Worm (Caenorhabditis elegans) whole organism, young adult: ENCODE data around the gene F56C9.8.

Experiments used
- B0035.1 ChIP-seq: sonication (generic microtip); optimal IDR thresholded peaks from 2 replicates; lab custom pipeline; 2016; ENCODE audit warnings: missing genetic modification characterization, mild to moderate bottlenecking, missing compliant biosample characterization, missing genotype, missing genetic modification reagents
- F10E7.11 ChIP-seq: sonication (generic microtip); optimal IDR thresholded peaks from 2 replicates; lab custom pipeline; 2017; ENCODE audit warnings: mild to moderate bottlenecking, missing genetic modification characterization, moderate library complexity, missing compliant biosample characterization
- F23B12.7 ChIP-seq: sonication (generic microtip); optimal IDR thresholded peaks from 2 replicates; lab custom pipeline; 2017; ENCODE audit warnings: missing genetic modification characterization, mild to moderate bottlenecking, missing compliant biosample characterization, antibody characterized with exemption, moderate library complexity; ENCODE audit not compliant: insufficient read depth
- F33H1.4 ChIP-seq: fragments of 200-800 bp; sonication (Bioruptor generic); IDR thresholded peaks from 2 replicates; pipeline ENCODE4 v1.3.6; 2022; ENCODE audit warnings: missing genetic modification reagents, missing genetic modification characterization, missing compliant biosample characterization
- F49E8.2 ChIP-seq: sonication (generic microtip); optimal IDR thresholded peaks from 3 replicates; lab custom pipeline; 2017; ENCODE audit warnings: missing genetic modification characterization, mild to moderate bottlenecking, missing compliant biosample characterization, antibody characterized with exemption, moderate library complexity; ENCODE audit not compliant: insufficient read depth
- F57A8.1 ChIP-seq: fragments of 200-800 bp; sonication (Bioruptor generic); optimal IDR thresholded peaks from 2 replicates; lab custom pipeline; 2018; ENCODE audit warnings: mild to moderate bottlenecking, missing genetic modification characterization, moderate library complexity, missing compliant biosample characterization
- T07F8.4 ChIP-seq: sonication (generic microtip); optimal IDR thresholded peaks from 2 replicates; lab custom pipeline; 2016; ENCODE audit warnings: mild to moderate bottlenecking, missing genetic modification characterization, moderate library complexity, missing compliant biosample characterization
- Y53F4B.3 ChIP-seq: fragments of 200-800 bp; sonication (Bioruptor generic); IDR thresholded peaks from 2 replicates; pipeline ENCODE4 v1.3.6; 2022; ENCODE audit warnings: missing genetic modification reagents, missing genetic modification characterization, missing compliant biosample characterization
- ama-1 ChIP-seq, 3 experiments: fragments of 150-350 bp in 1 of 3; sonication (generic microtip) in 2 of 3; optimal IDR thresholded peaks; 2 replicates each; lab custom pipeline; 2014 to 2018; ENCODE audit warnings: missing biosample characterization in 2 of 3, missing genetic modification characterization in 2 of 3, missing genetic modification reagents in 2 of 3
- athp-1 ChIP-seq: sonication (generic microtip); optimal IDR thresholded peaks from 2 replicates; lab custom pipeline; 2017; ENCODE audit warnings: mild to moderate bottlenecking, missing genetic modification characterization, missing compliant biosample characterization
- attf-3 ChIP-seq: fragments of 200-800 bp; sonication (Bioruptor generic); conservative IDR thresholded peaks from 2 replicates; pipeline ENCODE4 v1.3.6; 2022; ENCODE audit warnings: missing genetic modification reagents, missing genetic modification characterization, missing compliant biosample characterization
- attf-6 ChIP-seq: fragments of 200-800 bp; sonication (Bioruptor generic); IDR thresholded peaks from 2 replicates; pipeline ENCODE4 v1.3.6; 2022; ENCODE audit warnings: missing genetic modification reagents, missing genetic modification characterization, missing compliant biosample characterization
- ceh-27 ChIP-seq: fragments of 200-800 bp; sonication (Bioruptor generic); optimal IDR thresholded peaks from 2 replicates; lab custom pipeline; 2018; ENCODE audit warnings: mild to moderate bottlenecking, missing genetic modification characterization, moderate library complexity, missing compliant biosample characterization
- ceh-91 ChIP-seq: fragments of 200-800 bp; sonication (Bioruptor generic); IDR thresholded peaks from 2 replicates; pipeline ENCODE4 v1.3.6; 2022; ENCODE audit warnings: missing genetic modification reagents, missing genetic modification characterization, missing compliant biosample characterization
- chd-7 ChIP-seq: sonication (generic microtip); optimal IDR thresholded peaks from 2 replicates; lab custom pipeline; 2016; ENCODE audit warnings: mild to moderate bottlenecking, missing genetic modification characterization, moderate library complexity, missing compliant biosample characterization
- die-1 ChIP-seq: sonication (generic microtip); optimal IDR thresholded peaks from 2 replicates; lab custom pipeline; 2016; ENCODE audit warnings: missing genotype, mild to moderate bottlenecking, missing genetic modification characterization, missing compliant biosample characterization
- efl-1 ChIP-seq: fragments of 150-350 bp; optimal IDR thresholded peaks from 2 replicates; lab custom pipeline; 2014; ENCODE audit warnings: missing biosample characterization, missing genetic modification reagents, missing genetic modification characterization
- egl-18 ChIP-seq: fragments of 200-800 bp; sonication (Bioruptor generic); IDR thresholded peaks from 2 replicates; pipeline ENCODE4 v1.3.6; 2022; ENCODE audit warnings: missing genetic modification reagents, missing genetic modification characterization, missing compliant biosample characterization
- ekl-4 ChIP-seq: fragments of 200-800 bp; sonication (Bioruptor generic); IDR thresholded peaks from 2 replicates; pipeline ENCODE4 v1.3.6; 2022; ENCODE audit warnings: missing genetic modification reagents, missing genetic modification characterization, missing compliant biosample characterization
- hlh-12 ChIP-seq: sonication (generic microtip); optimal IDR thresholded peaks from 2 replicates; lab custom pipeline; 2016; ENCODE audit warnings: missing genetic modification characterization, missing compliant biosample characterization
- hmg-1.2 ChIP-seq: fragments of 200-800 bp; sonication (Bioruptor generic); IDR thresholded peaks from 2 replicates; pipeline ENCODE4 v1.3.6; 2022; ENCODE audit warnings: missing genetic modification reagents, missing genetic modification characterization, missing compliant biosample characterization
- lag-1 ChIP-seq: fragments of 200-800 bp; sonication (Bioruptor generic); IDR thresholded peaks from 2 replicates; pipeline ENCODE4 v1.3.6; 2022; ENCODE audit warnings: missing genetic modification reagents, missing genetic modification characterization, missing compliant biosample characterization
- let-526 ChIP-seq: fragments of 200-800 bp; sonication (Bioruptor generic); IDR thresholded peaks from 2 replicates; pipeline ENCODE4 v1.3.6; 2022; ENCODE audit warnings: missing genetic modification reagents, missing genetic modification characterization, missing compliant biosample characterization
- lin-26 ChIP-seq: fragments of 200-800 bp; sonication (Bioruptor generic); IDR thresholded peaks from 2 replicates; pipeline ENCODE4 v1.3.6; 2022; ENCODE audit warnings: missing genetic modification reagents, missing genetic modification characterization, missing compliant biosample characterization
- lsl-1 ChIP-seq: fragments of 200-800 bp; sonication (Bioruptor generic); optimal IDR thresholded peaks from 2 replicates; lab custom pipeline; 2018; ENCODE audit warnings: mild to moderate bottlenecking, missing genetic modification characterization, moderate library complexity, missing compliant biosample characterization
- madf-10 ChIP-seq: sonication (generic microtip); optimal IDR thresholded peaks from 2 replicates; lab custom pipeline; 2016; ENCODE audit warnings: mild to moderate bottlenecking, missing genetic modification characterization, missing compliant biosample characterization
- madf-3 ChIP-seq: fragments of 200-800 bp; sonication (Bioruptor generic); IDR thresholded peaks from 2 replicates; pipeline ENCODE4 v1.3.6; 2022; ENCODE audit warnings: missing genetic modification reagents, missing genetic modification characterization, missing compliant biosample characterization
- mcd-1 ChIP-seq: fragments of 200-800 bp; sonication (Bioruptor generic); IDR thresholded peaks from 2 replicates; pipeline ENCODE4 v1.3.6; 2022; ENCODE audit warnings: missing genetic modification reagents, missing genetic modification characterization, missing compliant biosample characterization
- mes-4 ChIP-seq: sonication (generic microtip); optimal IDR thresholded peaks from 2 replicates; lab custom pipeline; 2016; ENCODE audit warnings: missing genotype, missing genetic modification characterization, missing compliant biosample characterization
- mxl-1 ChIP-seq: sonication (generic microtip); optimal IDR thresholded peaks from 2 replicates; lab custom pipeline; 2016; ENCODE audit warnings: missing genetic modification characterization, missing compliant biosample characterization
- nfya-1 ChIP-seq: sonication (generic microtip); optimal IDR thresholded peaks from 2 replicates; lab custom pipeline; 2017; ENCODE audit warnings: antibody characterized with exemption, missing compliant biosample characterization, missing genetic modification characterization, borderline replicate concordance; ENCODE audit not compliant: insufficient read depth
- nhr-27 ChIP-seq: fragments of 200-800 bp; sonication (Bioruptor generic); optimal IDR thresholded peaks from 2 replicates; lab custom pipeline; 2018; ENCODE audit warnings: mild to moderate bottlenecking, missing genetic modification characterization, moderate library complexity, missing compliant biosample characterization
- nhr-80 ChIP-seq: sonication (generic microtip); optimal IDR thresholded peaks from 2 replicates; lab custom pipeline; 2016; ENCODE audit warnings: missing genetic modification characterization, missing compliant biosample characterization
- pbrm-1 ChIP-seq: fragments of 200-800 bp; sonication (Bioruptor generic); IDR thresholded peaks from 2 replicates; pipeline ENCODE4 v1.3.6; 2022; ENCODE audit warnings: missing genetic modification reagents, missing genetic modification characterization, missing compliant biosample characterization
- repo-1 ChIP-seq: sonication (generic microtip); optimal IDR thresholded peaks from 2 replicates; lab custom pipeline; 2017; ENCODE audit warnings: mild to moderate bottlenecking, missing genetic modification characterization, missing compliant biosample characterization
- rpc-1 ChIP-seq, 2 experiments: fragments of 150-350 bp in 1 of 2; sonication (generic microtip) in 1 of 2; optimal IDR thresholded peaks; 2 replicates each; lab custom pipeline; 2014 to 2018; ENCODE audit warnings: missing biosample characterization in 1 of 2, missing genetic modification characterization in 1 of 2, missing genetic modification reagents in 1 of 2, missing genotype in 1 of 2
- sdz-38 ChIP-seq: sonication (generic microtip); optimal IDR thresholded peaks from 2 replicates; lab custom pipeline; 2016; ENCODE audit warnings: missing genotype, missing genetic modification characterization, missing compliant biosample characterization
- somi-1 ChIP-seq: fragments of 200-800 bp; sonication (Bioruptor generic); optimal IDR thresholded peaks from 2 replicates; lab custom pipeline; 2018; ENCODE audit warnings: mild to moderate bottlenecking, missing genetic modification characterization, missing compliant biosample characterization
- sptf-2 ChIP-seq: fragments of 200-800 bp; sonication (Bioruptor generic); optimal IDR thresholded peaks from 2 replicates; lab custom pipeline; 2018; ENCODE audit warnings: mild to moderate bottlenecking, missing genetic modification characterization, missing compliant biosample characterization
- tbp1 ChIP-seq: fragments of 200-800 bp; sonication (Bioruptor generic); optimal IDR thresholded peaks from 2 replicates; lab custom pipeline; 2018; ENCODE audit warnings: mild to moderate bottlenecking, missing genetic modification characterization, missing compliant biosample characterization
- tbx-9 ChIP-seq: sonication (generic microtip); optimal IDR thresholded peaks from 2 replicates; lab custom pipeline; 2016; ENCODE audit warnings: borderline replicate concordance, missing genetic modification characterization, inconsistent platforms, missing compliant biosample characterization
- unc-130 ChIP-seq: sonication (generic microtip); optimal IDR thresholded peaks from 2 replicates; lab custom pipeline; 2016; ENCODE audit warnings: missing genetic modification reagents, missing genetic modification characterization, missing compliant biosample characterization
- ztf-18 ChIP-seq: sonication (generic microtip); optimal IDR thresholded peaks from 2 replicates; lab custom pipeline; 2016; ENCODE audit warnings: missing genotype, mild to moderate bottlenecking, missing genetic modification characterization, missing compliant biosample characterization
- ztf-25 ChIP-seq: fragments of 200-800 bp; sonication (Bioruptor generic); IDR thresholded peaks from 2 replicates; pipeline ENCODE4 v1.3.6; 2022; ENCODE audit warnings: missing genetic modification reagents, missing genetic modification characterization, missing compliant biosample characterization
- ztf-3 ChIP-seq: fragments of 200-800 bp; sonication (Bioruptor generic); optimal IDR thresholded peaks from 2 replicates; lab custom pipeline; 2018; ENCODE audit warnings: mild to moderate bottlenecking, missing genetic modification characterization, missing compliant biosample characterization
- ztf-6 ChIP-seq: fragments of 200-800 bp; sonication (Bioruptor generic); IDR thresholded peaks from 2 replicates; pipeline ENCODE4 v1.3.6; 2022; ENCODE audit warnings: missing genetic modification reagents, missing genetic modification characterization, missing compliant biosample characterization

The F56C9.8 gene

DNA sequence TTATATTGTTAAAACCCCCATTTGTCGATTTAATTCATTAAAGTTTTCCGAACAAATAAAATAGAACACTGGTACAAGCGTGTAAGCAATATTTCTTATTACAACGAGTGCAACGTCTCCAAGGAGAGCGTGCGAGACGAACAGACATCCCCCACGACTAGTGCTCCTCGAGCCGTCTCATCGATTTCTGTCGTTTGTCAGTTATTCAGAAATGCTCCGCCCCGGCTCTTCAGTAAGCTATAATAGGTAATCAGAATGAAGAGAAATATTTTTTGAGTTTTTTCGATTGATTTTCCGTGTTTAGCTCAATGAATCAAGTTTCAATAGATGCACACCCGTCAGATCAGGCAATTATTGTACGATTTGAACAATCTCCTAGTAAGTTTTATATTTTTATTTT lies 19.4 kb upstream of the F56C9.8 start, which contains the start of gene kap-1 (continued):
- TF ChIP-seq F57A8.1 (GFP tag; lab: Kevin White, UChicago) (no peak), lag-1 (no peak), F23B12.7 (no peak), mxl-1 (tag; lab: Kevin White, UChicago) (no peak), let-526 (GFP tag; lab: Robert Waterston, UW) (peak; percentile 79; the same call in 1 of the 2 replicates), T07F8.4 (no peak), lin-26 (GFP tag; lab: Robert Waterston, UW) (peak; percentile 71; the same call in 1 of the 2 replicates), madf-3 (no peak), die-1 (tag; lab: Kevin White, UChicago) (no peak), ztf-18 (no peak), nfya-1 (tag; lab: Kevin White, UChicago) (no peak), F49E8.2 (tag; lab: Kevin White, UChicago) (peak; percentile 22), lsl-1 (GFP tag; lab: Kevin White, UChicago) (no peak), ztf-3 (GFP tag; lab: Kevin White, UChicago) (peak; percentile 5), ceh-91 (GFP tag; lab: Robert Waterston, UW) (no peak), ama-1 (optimal IDR thresholded peaks at IDR 0.05; lab: Kevin White, UChicago) (peak; percentile 78), ama-1 (GFP tag; optimal IDR thresholded peaks at IDR 0.05; lab: Kevin White, UChicago) (peak in 1 of 2 experiments; percentile 78), B0035.1 (peak; percentile 61), efl-1 (no peak), attf-6 (GFP tag; lab: Robert Waterston, UW) (no peak), ekl-4 (GFP tag; lab: Robert Waterston, UW) (peak; percentile 51; the same call in 1 of the 2 replicates), madf-10 (tag; lab: Kevin White, UChicago) (no peak), tbx-9 (tag; lab: Kevin White, UChicago) (no peak), egl-18 (GFP tag; lab: Robert Waterston, UW) (no peak), hmg-1.2 (GFP tag; lab: Robert Waterston, UW) (peak; percentile 52), ztf-25 (GFP tag; lab: Robert Waterston, UW) (no peak), tbp1 (GFP tag; lab: Kevin White, UChicago) (peak; percentile 32), nhr-27 (tag; lab: Kevin White, UChicago) (no peak), ceh-27 (no peak)

DNA sequence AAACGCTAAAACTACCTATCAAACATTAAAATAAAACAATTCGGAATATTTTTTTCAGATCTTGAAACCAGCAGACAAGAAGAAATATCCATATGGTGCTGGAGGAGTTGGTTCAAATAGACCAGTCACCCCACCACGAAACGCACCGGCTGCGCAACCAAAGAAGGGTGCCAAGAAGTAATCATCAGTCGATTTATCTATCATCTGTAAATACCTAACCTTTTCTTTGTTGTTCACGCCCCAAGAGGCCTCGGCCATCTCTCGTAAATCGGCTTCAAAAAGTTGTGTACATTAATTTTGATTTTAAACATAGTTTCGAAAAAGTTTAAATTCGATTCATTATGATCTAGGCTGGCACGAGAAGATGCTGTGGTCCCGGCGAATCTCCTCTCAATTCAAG lies 18.7 kb upstream of the F56C9.8 start:
- TF ChIP-seq madf-3: 0 out of 2 replicates have a peak, but pooled peaks have one; percentile 22
- no peak for TF ChIP-seq nhr-27 (tag; lab: Kevin White, UChicago)
- TF ChIP-seq pbrm-1: 0 out of 2 replicates have a peak, but pooled peaks have one; percentile 4

- no peak for TF ChIP-seq hlh-12
- TF ChIP-seq rpc-1 (optimal IDR thresholded peaks at IDR 0.05; lab: Kevin White, UChicago): no peak
- TF ChIP-seq rpc-1 (tag; optimal IDR thresholded peaks at IDR 0.05; lab: Kevin White, UChicago): no peak
- TF ChIP-seq mxl-1 (tag; lab: Kevin White, UChicago): no peak
- no peak for TF ChIP-seq unc-130 (GFP tag; lab: Kevin White, UChicago)
- peak; percentile 84 for TF ChIP-seq nhr-80 (tag; lab: Kevin White, UChicago)
- no peak for TF ChIP-seq mes-4
- peak; percentile 47 for TF ChIP-seq ztf-18
- TF ChIP-seq Y53F4B.3: no peak
- no peak for TF ChIP-seq F49E8.2 (tag; lab: Kevin White, UChicago)
- no peak for TF ChIP-seq sptf-2 (GFP tag; lab: Kevin White, UChicago)
- TF ChIP-seq madf-3: 0 out of 2 replicates have a peak, but pooled peaks have one; percentile 34
- TF ChIP-seq attf-3 (GFP tag; lab: Robert Waterston, UW): peak; percentile 40; the same call in 1 of the 2 replicates
- TF ChIP-seq somi-1 (GFP tag; lab: Kevin White, UChicago): no peak
- TF ChIP-seq chd-7: no peak
- TF ChIP-seq sdz-38: no peak
- peak; percentile 84 for TF ChIP-seq mcd-1
- no peak for TF ChIP-seq F10E7.11 (tag; lab: Kevin White, UChicago)
- no peak for TF ChIP-seq ztf-6 (GFP tag; lab: Robert Waterston, UW)
- no peak for TF ChIP-seq athp-1 (tag; lab: Kevin White, UChicago)
- no peak for TF ChIP-seq repo-1 (tag; lab: Kevin White, UChicago)
- TF ChIP-seq F33H1.4: peak; percentile 90
Measured at ce11 chrIII:7336214-7336613, 16.9 kb upstream of the F56C9.8 start, which contains the start of gene gsp-2. TSS of gene gsp-2 (plus strand) at chrIII:7336587.
